Fruit fly (Drosophila melanogaster) whole organism: ENCODE data around the gene CSN1a.

Experiments used
- Dll ChIP-seq: fragments of >200 bp; optimal IDR thresholded peaks from 2 replicates; lab custom pipeline; 2017
- EcR ChIP-seq, 2 experiments: fragments of >200 bp; optimal IDR thresholded peaks; 2 replicates each; lab custom pipeline; 2017; ENCODE audit warnings: missing biosample characterization in 2 of 2, missing genetic modification characterization in 2 of 2, missing genetic modification reagents in 2 of 2
- pan ChIP-seq: fragments of >200 bp; optimal IDR thresholded peaks from 2 replicates; lab custom pipeline; 2017
- psq ChIP-seq: fragments of >200 bp; optimal IDR thresholded peaks from 2 replicates; lab custom pipeline; 2017
- usp ChIP-seq: fragments of >200 bp; optimal IDR thresholded peaks from 2 replicates; lab custom pipeline; 2017; ENCODE audit warnings: missing biosample characterization, missing genetic modification characterization, mixed read lengths

DNA sequence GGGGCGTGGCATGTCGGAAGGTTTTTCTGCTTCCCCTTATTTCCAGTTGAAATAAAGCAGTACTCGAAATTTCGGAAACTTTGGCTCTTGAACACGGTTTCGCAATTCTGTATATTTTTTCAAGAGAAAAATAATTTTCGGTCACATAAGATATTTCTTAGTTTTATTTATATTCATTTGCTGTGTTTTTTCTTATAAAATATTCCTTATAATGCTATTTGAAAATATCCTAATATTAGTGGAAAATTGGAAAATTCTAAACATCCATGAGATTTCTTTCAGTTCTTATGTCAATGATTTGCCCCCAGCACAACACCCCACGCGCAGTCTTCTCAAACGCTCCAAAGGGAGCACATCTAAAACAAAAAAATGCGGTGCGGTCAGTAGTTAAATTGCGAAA, 2.1 kb upstream of the CSN1a start, which contains the start of gene CG4691:
- TF ChIP-seq pan (lab: Kevin White, UChicago), result no peak
- TF ChIP-seq psq (lab: Kevin White, UChicago), result no peak
- no peak for TF ChIP-seq Dll (lab: Kevin White, UChicago)
- no peak for TF ChIP-seq usp (GFP tag; lab: Kevin White, UChicago)
- TF ChIP-seq EcR (GFP tag; optimal IDR thresholded peaks at IDR 0.05; lab: Kevin White, UChicago), result no peak
